Comparison of ENCODE assay signal across 3 fruit fly cellular contexts in genomic region chrX:1382489-1382888, dm6.
A peak's percentile ranks its signal among the peaks of the same experiment; 100 is the strongest.
TF ChIP-seq lines count a peak whose summit lies in the region.

No protein-coding gene starts in this region.

- no peak for TF ChIP-seq CTCF in whole organism, embryonic (GFP tag; optimal IDR thresholded peaks at IDR 0.05; lab: Kevin White, UChicago)

TF ChIP-seq in whole organism, embryonic, 481 proteins besides CTCF, POLR2A, EP300 and RAD21:
- TF ChIP-seq crol (GFP tag; IDR thresholded peaks at IDR 0.05; lab: Robert Waterston, UW): peak; percentile 63
- TF ChIP-seq Med (GFP tag; lab: Kevin White, UChicago): peak; percentile 40
- no peak for TF ChIP-seq Sry-δ (GFP tag; optimal IDR thresholded peaks at IDR 0.05; lab: Kevin White, UChicago)
TF ChIP-seq in whole organism, embryonic: peak in this region for 2.

TF ChIP-seq in whole organism, prepupa, 60 proteins besides CTCF, POLR2A, EP300 and RAD21:
- TF ChIP-seq CG11762 (GFP tag; optimal IDR thresholded peaks at IDR 0.05; lab: Kevin White, UChicago; ENCODE audit: insufficient read depth): no peak
- TF ChIP-seq eg (GFP tag; IDR thresholded peaks at IDR 0.05; lab: Robert Waterston, UW): no peak
- peak; percentile 18 for TF ChIP-seq fkh (GFP tag; optimal IDR thresholded peaks at IDR 0.05; lab: Kevin White, UChicago)

TF ChIP-seq in whole organism, pupa, 21 proteins besides CTCF, POLR2A, EP300 and RAD21:
- TF ChIP-seq CG10348 (GFP tag; IDR thresholded peaks at IDR 0.05; lab: Robert Waterston, UW) (no peak), EcR (GFP tag; optimal IDR thresholded peaks at IDR 0.05; lab: Kevin White, UChicago) (peak; percentile 60)
